Fruit fly (Drosophila melanogaster) whole organism, pupa: ENCODE measurements around the gene Mur89F.
A peak's percentile ranks its signal among the peaks of the same experiment; 100 is the strongest.

Experiments
- CG10348 ChIP-seq: fragments of 200-800 bp; sonication (Bioruptor generic); IDR thresholded peaks from 2 replicates; pipeline ENCODE4 v1.3.6; 2022; ENCODE audit warnings: missing biosample characterization, missing genetic modification characterization
- CG13204 ChIP-seq: fragments of 200-800 bp; sonication (Bioruptor generic); optimal IDR thresholded peaks from 2 replicates; lab custom pipeline; 2018; ENCODE audit warnings: missing biosample characterization, mild to moderate bottlenecking, missing genetic modification characterization, moderate library complexity
- CG14655 ChIP-seq: fragments of 200-800 bp; sonication (Bioruptor generic); optimal IDR thresholded peaks from 3 replicates; lab custom pipeline; 2017; ENCODE audit warnings: mild to moderate bottlenecking, missing biosample characterization, missing genetic modification reagents, missing genetic modification characterization
- CG15710 ChIP-seq: fragments of 200-800 bp; sonication (Bioruptor generic); optimal IDR thresholded peaks from 2 replicates; lab custom pipeline; 2018; ENCODE audit warnings: missing biosample characterization, mild to moderate bottlenecking, missing genetic modification characterization, moderate library complexity
- CG17806 ChIP-seq: fragments of 200-800 bp; sonication (Bioruptor generic); optimal IDR thresholded peaks from 2 replicates; lab custom pipeline; 2018; ENCODE audit warnings: missing biosample characterization, mild to moderate bottlenecking, missing genetic modification characterization, moderate library complexity
- CG34367 ChIP-seq: fragments of 200-800 bp; sonication (Bioruptor generic); optimal IDR thresholded peaks from 2 replicates; lab custom pipeline; 2018; ENCODE audit warnings: missing biosample characterization, mild to moderate bottlenecking, missing genetic modification characterization
- CG4496 ChIP-seq: fragments of 200-800 bp; sonication (Bioruptor generic); IDR thresholded peaks from 3 replicates; pipeline ENCODE4 v1.3.6; 2022; ENCODE audit warnings: missing biosample characterization, missing genetic modification characterization
- CG8301 ChIP-seq: fragments of 200-800 bp; sonication (Bioruptor generic); optimal IDR thresholded peaks from 2 replicates; lab custom pipeline; 2018; ENCODE audit warnings: missing biosample characterization, mild to moderate bottlenecking, missing genetic modification characterization
- D1 ChIP-seq: fragments of 200-800 bp; sonication (Bioruptor generic); optimal IDR thresholded peaks from 2 replicates; lab custom pipeline; 2018; ENCODE audit warnings: missing biosample characterization, mild to moderate bottlenecking, missing genetic modification characterization, moderate library complexity
- Pif1A ChIP-seq: fragments of 200-800 bp; sonication (Bioruptor generic); optimal IDR thresholded peaks from 3 replicates; lab custom pipeline; 2016; ENCODE audit warnings: missing biosample characterization, missing genetic modification characterization
- Snoo ChIP-seq: fragments of 200-800 bp; sonication (Bioruptor generic); optimal IDR thresholded peaks from 3 replicates; lab custom pipeline; 2017; ENCODE audit warnings: missing biosample characterization, mild to moderate bottlenecking, missing genetic modification characterization, inconsistent platforms
- fd96Ca ChIP-seq: fragments of 200-800 bp; sonication (Bioruptor generic); IDR thresholded peaks from 3 replicates; pipeline ENCODE4 v1.3.6; 2022; ENCODE audit warnings: missing biosample characterization, missing genetic modification characterization
- rn ChIP-seq: fragments of 200-800 bp; sonication (Bioruptor generic); IDR thresholded peaks from 2 replicates; pipeline ENCODE4 v1.3.6; 2022; ENCODE audit warnings: missing biosample characterization, missing genetic modification characterization

- TF ChIP-seq Snoo (tag; lab: Kevin White, UChicago) (no peak), CG34367 (tag; lab: Kevin White, UChicago) (no peak), Pif1A (GFP tag; lab: Kevin White, UChicago) (no peak), CG15710 (peak; percentile 29), CG17806 (tag; lab: Kevin White, UChicago) (no peak), CG14655 (GFP tag; lab: Kevin White, UChicago) (no peak), CG10348 (no peak), CG4496 (GFP tag; lab: Robert Waterston, UW) (peak; percentile 78), D1 (tag; lab: Kevin White, UChicago) (no peak), CG13204 (GFP tag; lab: Kevin White, UChicago) (no peak), fd96Ca (GFP tag; lab: Robert Waterston, UW) (no peak), rn (GFP tag; lab: Robert Waterston, UW) (no peak), CG8301 (tag; lab: Kevin White, UChicago) (no peak)
Observed at dm6 chr3R:17151376-17152026, 50.4 kb downstream of the Mur89F start, which contains the start of gene CG5292.
